Worm (Caenorhabditis elegans) whole organism, young adult: Measurements from ENCODE around the gene lipl-3.

ENCODE experiments used
- B0019.2 ChIP-seq: fragments of 200-800 bp; sonication (Bioruptor generic); conservative IDR thresholded peaks from 2 replicates; pipeline ENCODE4 v1.3.6; 2022; ENCODE audit warnings: missing genetic modification reagents, missing genetic modification characterization, missing compliant biosample characterization
- B0261.1 ChIP-seq: sonication (generic microtip); optimal IDR thresholded peaks from 2 replicates; lab custom pipeline; 2016; ENCODE audit warnings: mild to moderate bottlenecking, missing genetic modification characterization, moderate library complexity, missing compliant biosample characterization
- B0336.3 ChIP-seq: fragments of 200-800 bp; sonication (Bioruptor generic); IDR thresholded peaks from 2 replicates; pipeline ENCODE4 v1.3.6; 2022; ENCODE audit warnings: missing genetic modification characterization, missing compliant biosample characterization
- C17E4.6 ChIP-seq: fragments of 200-800 bp; sonication (Bioruptor generic); IDR thresholded peaks from 2 replicates; pipeline ENCODE4 v1.3.6; 2022; ENCODE audit warnings: missing genetic modification reagents, missing genetic modification characterization, missing compliant biosample characterization
- F22D6.2 ChIP-seq: sonication (generic microtip); optimal IDR thresholded peaks from 2 replicates; lab custom pipeline; 2016; ENCODE audit warnings: mild to moderate bottlenecking, missing genetic modification characterization, missing compliant biosample characterization
- F23B12.7 ChIP-seq: sonication (generic microtip); optimal IDR thresholded peaks from 2 replicates; lab custom pipeline; 2017; ENCODE audit warnings: missing genetic modification characterization, mild to moderate bottlenecking, missing compliant biosample characterization, antibody characterized with exemption, moderate library complexity; ENCODE audit not compliant: insufficient read depth
- F33H1.4 ChIP-seq: fragments of 200-800 bp; sonication (Bioruptor generic); IDR thresholded peaks from 2 replicates; pipeline ENCODE4 v1.3.6; 2022; ENCODE audit warnings: missing genetic modification reagents, missing genetic modification characterization, missing compliant biosample characterization
- F37B4.10 ChIP-seq: fragments of 200-800 bp; sonication (Bioruptor generic); IDR thresholded peaks from 2 replicates; pipeline ENCODE4 v1.3.6; 2022; ENCODE audit warnings: missing genetic modification characterization, missing compliant biosample characterization
- F57A8.1 ChIP-seq: fragments of 200-800 bp; sonication (Bioruptor generic); optimal IDR thresholded peaks from 2 replicates; lab custom pipeline; 2018; ENCODE audit warnings: mild to moderate bottlenecking, missing genetic modification characterization, moderate library complexity, missing compliant biosample characterization
- K12H6.12 ChIP-seq: fragments of 200-800 bp; sonication (Bioruptor generic); optimal IDR thresholded peaks from 2 replicates; lab custom pipeline; 2018; ENCODE audit warnings: mild to moderate bottlenecking, missing genetic modification characterization, missing compliant biosample characterization
- Y53F4B.3 ChIP-seq: fragments of 200-800 bp; sonication (Bioruptor generic); IDR thresholded peaks from 2 replicates; pipeline ENCODE4 v1.3.6; 2022; ENCODE audit warnings: missing genetic modification reagents, missing genetic modification characterization, missing compliant biosample characterization
- Y56A3A.18 ChIP-seq: fragments of 200-800 bp; sonication (Bioruptor generic); IDR thresholded peaks from 2 replicates; pipeline ENCODE4 v1.3.6; 2022; ENCODE audit warnings: missing genetic modification reagents, missing genetic modification characterization, missing compliant biosample characterization
- aptf-2 ChIP-seq: fragments of 200-800 bp; sonication (Bioruptor generic); conservative IDR thresholded peaks from 2 replicates; pipeline ENCODE4 v1.3.6; 2022; ENCODE audit warnings: missing genetic modification reagents, missing genetic modification characterization, missing compliant biosample characterization
- aptf-3 ChIP-seq: fragments of 200-800 bp; sonication (Bioruptor generic); IDR thresholded peaks from 2 replicates; pipeline ENCODE4 v1.3.6; 2022; ENCODE audit warnings: missing genetic modification characterization, missing compliant biosample characterization
- bed-1 ChIP-seq: fragments of 200-800 bp; sonication (Bioruptor generic); IDR thresholded peaks from 2 replicates; pipeline ENCODE4 v1.3.6; 2022; ENCODE audit warnings: missing genetic modification reagents, missing genetic modification characterization, missing compliant biosample characterization
- ceh-100 ChIP-seq: fragments of 200-800 bp; sonication (Bioruptor generic); IDR thresholded peaks from 2 replicates; pipeline ENCODE4 v1.3.6; 2022; ENCODE audit warnings: missing genetic modification reagents, missing genetic modification characterization, missing compliant biosample characterization
- ceh-91 ChIP-seq: fragments of 200-800 bp; sonication (Bioruptor generic); IDR thresholded peaks from 2 replicates; pipeline ENCODE4 v1.3.6; 2022; ENCODE audit warnings: missing genetic modification reagents, missing genetic modification characterization, missing compliant biosample characterization
- dox-1 ChIP-seq: fragments of 200-800 bp; sonication (Bioruptor generic); IDR thresholded peaks from 2 replicates; pipeline ENCODE4 v1.3.6; 2022; ENCODE audit warnings: missing genetic modification reagents, missing genetic modification characterization, missing compliant biosample characterization
- egl-44 ChIP-seq: fragments of 200-800 bp; sonication (Bioruptor generic); IDR thresholded peaks from 2 replicates; pipeline ENCODE4 v1.3.6; 2022; ENCODE audit warnings: missing genetic modification reagents, missing genetic modification characterization, missing compliant biosample characterization
- ets-4 ChIP-seq: fragments of 200-800 bp; sonication (Bioruptor generic); optimal IDR thresholded peaks from 2 replicates; lab custom pipeline; 2018; ENCODE audit warnings: mild to moderate bottlenecking, missing genetic modification characterization, missing compliant biosample characterization
- fkh-3 ChIP-seq: sonication (generic microtip); optimal IDR thresholded peaks from 2 replicates; lab custom pipeline; 2016; ENCODE audit warnings: mild to moderate bottlenecking, missing genetic modification characterization, missing compliant biosample characterization
- hmg-20 ChIP-seq: fragments of 200-800 bp; sonication (Bioruptor generic); IDR thresholded peaks from 2 replicates; pipeline ENCODE4 v1.3.6; 2022; ENCODE audit warnings: missing genetic modification reagents, missing genetic modification characterization, missing compliant biosample characterization
- let-607 ChIP-seq, 2 experiments: fragments of 200-800 bp in 1 of 2; sonication (Bioruptor generic) in 1 of 2; sonication (generic microtip) in 1 of 2; optimal IDR thresholded peaks; 2 replicates each; lab custom pipeline; 2016 to 2018; ENCODE audit warnings: mild to moderate bottlenecking in 2 of 2, missing compliant biosample characterization in 2 of 2, missing genetic modification characterization in 2 of 2, moderate library complexity in 2 of 2, missing genotype in 1 of 2
- lin-54 ChIP-seq: fragments of 200-800 bp; sonication (Bioruptor generic); optimal IDR thresholded peaks from 2 replicates; lab custom pipeline; 2018; ENCODE audit warnings: mild to moderate bottlenecking, missing genetic modification characterization, missing compliant biosample characterization
- lsl-1 ChIP-seq: fragments of 200-800 bp; sonication (Bioruptor generic); optimal IDR thresholded peaks from 2 replicates; lab custom pipeline; 2018; ENCODE audit warnings: mild to moderate bottlenecking, missing genetic modification characterization, moderate library complexity, missing compliant biosample characterization
- madf-10 ChIP-seq: sonication (generic microtip); optimal IDR thresholded peaks from 2 replicates; lab custom pipeline; 2016; ENCODE audit warnings: mild to moderate bottlenecking, missing genetic modification characterization, missing compliant biosample characterization
- mel-28 ChIP-seq: sonication (generic microtip); optimal IDR thresholded peaks from 2 replicates; lab custom pipeline; 2016; ENCODE audit warnings: borderline replicate concordance, mild to moderate bottlenecking, missing genetic modification characterization, missing compliant biosample characterization
- nhr-27 ChIP-seq: fragments of 200-800 bp; sonication (Bioruptor generic); optimal IDR thresholded peaks from 2 replicates; lab custom pipeline; 2018; ENCODE audit warnings: mild to moderate bottlenecking, missing genetic modification characterization, moderate library complexity, missing compliant biosample characterization
- nhr-80 ChIP-seq: sonication (generic microtip); optimal IDR thresholded peaks from 2 replicates; lab custom pipeline; 2016; ENCODE audit warnings: missing genetic modification characterization, missing compliant biosample characterization
- pbrm-1 ChIP-seq: fragments of 200-800 bp; sonication (Bioruptor generic); IDR thresholded peaks from 2 replicates; pipeline ENCODE4 v1.3.6; 2022; ENCODE audit warnings: missing genetic modification reagents, missing genetic modification characterization, missing compliant biosample characterization
- sdz-38 ChIP-seq: sonication (generic microtip); optimal IDR thresholded peaks from 2 replicates; lab custom pipeline; 2016; ENCODE audit warnings: missing genotype, missing genetic modification characterization, missing compliant biosample characterization
- sea-2 ChIP-seq: fragments of 200-800 bp; sonication (Bioruptor generic); IDR thresholded peaks from 2 replicates; pipeline ENCODE4 v1.3.6; 2022; ENCODE audit warnings: missing genetic modification characterization, missing compliant biosample characterization
- snpc-4 ChIP-seq, 5 experiments: fragments of 150-350 bp in 1 of 5; sonication (generic microtip) in 4 of 5; optimal IDR thresholded peaks; 2 replicates each; lab custom pipeline; 2014 to 2018; ENCODE audit warnings: missing genetic modification characterization in 5 of 5, missing biosample characterization in 3 of 5, antibody characterized with exemption in 2 of 5, mild to moderate bottlenecking in 2 of 5, missing compliant biosample characterization in 2 of 5, missing genotype in 2 of 5, moderate library complexity in 2 of 5, missing genetic modification reagents in 1 of 5
- zfh-2 ChIP-seq: fragments of 200-800 bp; sonication (Bioruptor generic); conservative IDR thresholded peaks from 2 replicates; pipeline ENCODE4 v1.3.6; 2022; ENCODE audit warnings: missing genetic modification reagents, missing genetic modification characterization, missing compliant biosample characterization
- ztf-3 ChIP-seq: fragments of 200-800 bp; sonication (Bioruptor generic); optimal IDR thresholded peaks from 2 replicates; lab custom pipeline; 2018; ENCODE audit warnings: mild to moderate bottlenecking, missing genetic modification characterization, missing compliant biosample characterization
- ztf-6 ChIP-seq: fragments of 200-800 bp; sonication (Bioruptor generic); IDR thresholded peaks from 2 replicates; pipeline ENCODE4 v1.3.6; 2022; ENCODE audit warnings: missing genetic modification reagents, missing genetic modification characterization, missing compliant biosample characterization

The lipl-3 gene

DNA sequence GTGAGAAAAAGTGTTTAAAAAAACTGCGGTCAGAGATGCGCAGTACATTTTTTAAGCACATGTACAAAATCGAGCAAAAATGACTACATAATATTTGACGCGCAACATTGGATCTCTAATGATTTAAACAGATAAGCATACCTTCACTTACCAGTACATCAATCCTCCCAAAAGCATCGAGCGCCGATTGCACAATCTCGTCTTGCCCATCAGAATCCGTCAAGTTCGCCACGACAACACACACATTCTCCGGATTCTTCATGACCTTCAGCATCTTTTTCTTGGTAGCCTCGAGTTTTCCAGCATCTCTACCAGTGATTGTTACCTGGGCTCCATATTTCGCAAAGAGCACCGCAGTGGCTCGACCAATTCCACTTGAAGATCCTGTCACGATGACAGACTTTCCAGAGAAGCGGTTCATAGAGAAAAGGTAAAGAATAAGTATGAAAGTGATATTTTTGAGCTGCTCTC, 21.2 kb downstream of the lipl-3 start, which contains the start of gene T01G6.10:
T01G6.10 (minus strand) TSS at position 421 of the 471 bp plus-strand sequence.
- TF ChIP-seq F23B12.7 (tag; lab: Kevin White, UChicago) (no peak), dox-1 (no peak), lsl-1 (GFP tag; lab: Kevin White, UChicago) (no peak), hmg-20 (no peak), fkh-3 (tag; lab: Kevin White, UChicago) (no peak), ztf-6 (GFP tag; lab: Robert Waterston, UW) (no peak), let-607 (tag; optimal IDR thresholded peaks at IDR 0.05; lab: Kevin White, UChicago) (no peak), madf-10 (no peak), aptf-3 (GFP tag; lab: Robert Waterston, UW) (no peak), C17E4.6 (no peak), sdz-38 (tag; lab: Kevin White, UChicago) (no peak), ceh-91 (GFP tag; lab: Robert Waterston, UW) (no peak), B0019.2 (GFP tag; lab: Robert Waterston, UW) (no peak), nhr-27 (tag; lab: Kevin White, UChicago) (no peak), F57A8.1 (GFP tag; lab: Kevin White, UChicago) (no peak), B0261.1 (tag; lab: Kevin White, UChicago) (no peak), ceh-100 (GFP tag; lab: Robert Waterston, UW) (no peak), pbrm-1 (GFP tag; lab: Robert Waterston, UW) (no peak)

DNA sequence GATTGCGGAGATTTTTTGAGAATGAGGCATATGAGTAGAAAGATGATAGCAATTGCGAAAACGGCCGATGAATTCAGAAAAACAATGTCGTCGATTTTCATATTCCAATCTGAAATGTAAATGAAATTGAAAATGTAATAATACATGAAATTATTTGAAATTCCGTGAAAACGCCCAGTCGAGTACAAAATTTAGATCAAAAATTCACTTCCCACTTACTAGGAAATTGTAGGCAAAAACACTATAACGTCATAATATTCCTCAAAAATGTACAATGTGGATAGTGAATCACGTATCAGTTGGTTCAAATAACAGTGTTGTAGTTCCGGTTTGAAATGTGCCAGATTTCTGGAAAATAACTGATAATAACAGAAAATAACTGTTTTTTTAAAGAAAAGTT, 22.8 kb downstream of the lipl-3 start, which contains the start of gene str-256:
str-256 (minus strand) TSS at position 101 of the 400 bp plus-strand sequence.
- no peak for TF ChIP-seq aptf-3 (GFP tag; lab: Robert Waterston, UW)

DNA sequence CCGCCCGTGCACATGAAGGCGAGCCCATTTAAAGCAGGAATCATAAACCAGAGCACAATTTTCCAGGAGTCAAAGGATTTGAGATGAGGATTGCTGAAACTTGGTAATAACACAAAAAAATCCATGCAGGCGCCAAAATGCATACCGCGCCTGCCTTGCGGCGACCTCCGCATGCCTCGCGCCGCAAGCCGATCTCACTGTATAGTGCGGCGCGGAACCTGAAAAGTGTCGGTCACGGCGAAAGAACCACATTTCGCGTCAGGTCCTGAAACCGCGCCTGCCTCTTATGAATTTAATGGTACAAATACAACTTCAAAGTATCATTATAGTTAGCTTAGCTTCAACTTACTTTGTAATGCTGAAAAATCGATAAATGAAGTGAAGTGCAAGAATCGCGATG, 23.5 kb downstream of the lipl-3 start:
- TF ChIP-seq snpc-4 (GFP tag; optimal IDR thresholded peaks at IDR 0.05; lab: Kevin White, UChicago) = no peak
- peak in 1 of 4 experiments; percentile 1 for TF ChIP-seq snpc-4 (tag; optimal IDR thresholded peaks at IDR 0.05; lab: Kevin White, UChicago)
- TF ChIP-seq F37B4.10 (GFP tag; lab: Robert Waterston, UW) = no peak
- no peak for TF ChIP-seq ets-4 (GFP tag; lab: Kevin White, UChicago)
- TF ChIP-seq Y56A3A.18 (GFP tag; lab: Robert Waterston, UW) = no peak
- no peak for TF ChIP-seq mel-28
- no peak for TF ChIP-seq nhr-80 (tag; lab: Kevin White, UChicago)
- no peak for TF ChIP-seq ceh-100 (GFP tag; lab: Robert Waterston, UW)
- peak; percentile 73 for TF ChIP-seq zfh-2 (GFP tag; lab: Robert Waterston, UW)
- no peak for TF ChIP-seq lin-54
- TF ChIP-seq, all 124 proteins: peak for 2

DNA sequence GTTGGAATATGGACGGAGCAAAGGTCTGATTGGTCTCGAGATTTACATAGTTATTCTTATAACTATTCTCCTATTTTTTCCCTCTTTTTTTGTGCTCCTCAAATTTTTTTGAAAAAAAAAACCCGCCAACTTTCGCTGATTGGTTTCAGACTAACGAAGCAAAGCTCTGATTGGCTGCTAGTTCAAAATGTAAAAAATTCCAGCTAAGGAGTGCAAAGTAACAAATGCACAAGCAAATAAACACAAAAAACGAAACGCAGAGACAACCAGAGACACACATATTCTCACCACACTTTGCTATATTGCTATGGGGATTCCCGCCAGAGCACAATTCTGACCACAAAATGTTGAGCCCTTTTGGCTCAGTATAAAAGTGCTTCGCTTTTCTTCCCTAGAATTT, 26.6 kb downstream of the lipl-3 start, which contains the start of gene T01G6.1:
T01G6.1 (plus strand) TSS at position 301 of the 400 bp plus-strand sequence.
- TF ChIP-seq sea-2 (GFP tag; lab: Robert Waterston, UW) = no peak
- no peak for TF ChIP-seq egl-44 (GFP tag; lab: Robert Waterston, UW)
- TF ChIP-seq bed-1 = no peak
- no peak for TF ChIP-seq pbrm-1 (GFP tag; lab: Robert Waterston, UW)
- TF ChIP-seq F33H1.4 = no peak
- no peak for TF ChIP-seq ztf-3 (GFP tag; lab: Kevin White, UChicago)
- no peak for TF ChIP-seq hmg-20
- no peak for TF ChIP-seq ztf-6 (GFP tag; lab: Robert Waterston, UW)
- no peak for TF ChIP-seq F22D6.2 (tag; lab: Kevin White, UChicago)
- TF ChIP-seq Y53F4B.3 (GFP tag; lab: Robert Waterston, UW) = no peak
- TF ChIP-seq B0336.3 (GFP tag; lab: Robert Waterston, UW) = no peak
- TF ChIP-seq K12H6.12 (tag; lab: Kevin White, UChicago) = no peak
- no peak for TF ChIP-seq F23B12.7 (tag; lab: Kevin White, UChicago)
- no peak for TF ChIP-seq aptf-2
- TF ChIP-seq, all 124 proteins: peak for 0
